Worm (Caenorhabditis elegans): ENCODE measurements around the gene Y50D4B.6.

Gene Y50D4B.6

ce11 chrV:1067468-1067867, 16.6 kb upstream of the Y50D4B.6 start, which contains the start of gene K10C9.7 (continued):
- no peak for TF ChIP-seq isw-1 (GFP tag; IDR thresholded peaks at IDR 0.05)
- TF ChIP-seq sup-37 (GFP tag; optimal IDR thresholded peaks at IDR 0.05), result no peak

ce11 chrV:1074946-1075345, 9.2 kb upstream of the Y50D4B.6 start, which contains the start of gene K10C9.1:
Gene K10C9.1, plus strand, starts transcription at chrV:1075246.
- no peak for TF ChIP-seq elt-3 (tag; optimal IDR thresholded peaks at IDR 0.05)
- no peak for TF ChIP-seq nhr-20 (tag; optimal IDR thresholded peaks at IDR 0.05)
- TF ChIP-seq lin-15B (tag; optimal IDR thresholded peaks at IDR 0.05), result no peak
- no peak for TF ChIP-seq hlh-17 (GFP tag; optimal IDR thresholded peaks at IDR 0.05; ENCODE audit: borderline replicate concordance)
- no peak for TF ChIP-seq nhr-84 (tag; optimal IDR thresholded peaks at IDR 0.05)

- no peak for TF ChIP-seq C34B4.2 (tag; optimal IDR thresholded peaks at IDR 0.05)
- no peak for TF ChIP-seq fkh-4 (tag; optimal IDR thresholded peaks at IDR 0.05; ENCODE audit: borderline replicate concordance)
Observed at ce11 chrV:1087983-1088382, 3.9 kb downstream of the Y50D4B.6 start, which contains the start of gene clec-203. Gene clec-203, plus strand, starts transcription at chrV:1088283.

- no peak for TF ChIP-seq nhr-237 (tag; optimal IDR thresholded peaks at IDR 0.05)
Observed at ce11 chrV:1092359-1092758, 8.2 kb downstream of the Y50D4B.6 start, which contains the start of gene Y50D4B.4. Gene Y50D4B.4, plus strand, starts transcription at chrV:1092659.

ce11 chrV:1100280-1100679, 16.2 kb downstream of the Y50D4B.6 start, which contains the start of gene Y50D4B.2:
Gene Y50D4B.2, plus strand, starts transcription at chrV:1100580.
- no peak for TF ChIP-seq nhr-90 (tag; optimal IDR thresholded peaks at IDR 0.05; ENCODE audit: poor library complexity)
- TF ChIP-seq egl-27 (tag; optimal IDR thresholded peaks at IDR 0.05), result no peak
- no peak for TF ChIP-seq aly-2 (tag; optimal IDR thresholded peaks at IDR 0.05)
- no peak for TF ChIP-seq lin-15B (tag; optimal IDR thresholded peaks at IDR 0.05)
- no peak for TF ChIP-seq dsc-1 (tag; optimal IDR thresholded peaks at IDR 0.05)
- no peak for TF ChIP-seq F16B12.6 (tag; optimal IDR thresholded peaks at IDR 0.05)
- no peak for TF ChIP-seq elt-2 (tag; optimal IDR thresholded peaks at IDR 0.05)
- TF ChIP-seq isw-1 (GFP tag; IDR thresholded peaks at IDR 0.05), result no peak
- TF ChIP-seq ceh-88 (GFP tag; IDR thresholded peaks at IDR 0.05), result no peak

- TF ChIP-seq swsn-7 (tag; optimal IDR thresholded peaks at IDR 0.05) (no peak), nhr-20 (tag; optimal IDR thresholded peaks at IDR 0.05) (no peak), hlh-17 (GFP tag; optimal IDR thresholded peaks at IDR 0.05; ENCODE audit: borderline replicate concordance) (no peak), ceh-8 (GFP tag; optimal IDR thresholded peaks at IDR 0.05) (no peak), egl-27 (tag; optimal IDR thresholded peaks at IDR 0.05) (no peak), lin-13 (GFP tag; optimal IDR thresholded peaks at IDR 0.05) (no peak)
Observed at ce11 chrV:1102569-1102968, 18.5 kb downstream of the Y50D4B.6 start.

ce11 chrV:1112180-1112579, 28.1 kb downstream of the Y50D4B.6 start:
- TF ChIP-seq efl-1 (optimal IDR thresholded peaks at IDR 0.05) (no peak), efl-1 (GFP tag; optimal IDR thresholded peaks at IDR 0.05 in 1 of 2) (peak in 1 of 2 experiments; percentile 38), zag-1 (tag; optimal IDR thresholded peaks at IDR 0.05) (no peak), tlp-1 (tag; optimal IDR thresholded peaks at IDR 0.05) (no peak), fkh-4 (tag; optimal IDR thresholded peaks at IDR 0.05; ENCODE audit: borderline replicate concordance) (no peak)

- TF ChIP-seq ceh-90 (tag; optimal IDR thresholded peaks at IDR 0.05) (no peak), aha-1 (tag; optimal IDR thresholded peaks at IDR 0.05) (no peak), pax-3 (tag; optimal IDR thresholded peaks at IDR 0.05) (no peak), lin-35 (GFP tag; optimal IDR thresholded peaks at IDR 0.05) (no peak), egl-27 (tag; optimal IDR thresholded peaks at IDR 0.05) (no peak), mdl-1 (tag; optimal IDR thresholded peaks at IDR 0.05) (no peak), xbp-1 (tag; optimal IDR thresholded peaks at IDR 0.05) (no peak), vab-15 (tag; optimal IDR thresholded peaks at IDR 0.05) (no peak), snpc-4 (tag; optimal IDR thresholded peaks at IDR 0.05) (no peak)
Observed at ce11 chrV:1112658-1113057, 28.5 kb downstream of the Y50D4B.6 start, which contains the start of gene Y50D4B.1. Gene Y50D4B.1, plus strand, starts transcription at chrV:1112958.
